Worm (Caenorhabditis elegans): ENCODE data around the gene F09A5.2.
A peak's percentile ranks its signal among the peaks of the same experiment; 100 is the strongest.

The F09A5.2 gene

DNA sequence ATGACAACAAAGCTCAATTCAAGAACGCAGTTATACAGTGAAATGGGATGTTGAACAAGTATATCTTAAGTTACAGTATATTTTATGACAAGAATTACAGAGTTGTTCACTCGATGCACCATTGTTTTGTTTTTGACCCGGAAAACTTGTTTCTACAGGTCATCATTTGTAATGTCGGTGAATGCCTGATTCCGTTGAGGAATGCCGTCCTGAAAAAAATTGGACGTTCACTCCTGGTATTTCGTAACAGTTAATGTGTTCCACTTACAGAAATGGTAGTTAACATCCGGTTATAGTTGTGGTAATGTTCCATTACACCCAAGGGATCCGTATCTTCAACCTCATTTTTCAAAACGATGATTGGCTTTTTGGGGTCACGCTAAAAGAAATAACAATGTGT, 18.5 kb upstream of the F09A5.2 start:
- TF ChIP-seq lin-32 (GFP tag; optimal IDR thresholded peaks at IDR 0.05) (no peak), mab-5 (tag; optimal IDR thresholded peaks at IDR 0.05) (no peak)

DNA sequence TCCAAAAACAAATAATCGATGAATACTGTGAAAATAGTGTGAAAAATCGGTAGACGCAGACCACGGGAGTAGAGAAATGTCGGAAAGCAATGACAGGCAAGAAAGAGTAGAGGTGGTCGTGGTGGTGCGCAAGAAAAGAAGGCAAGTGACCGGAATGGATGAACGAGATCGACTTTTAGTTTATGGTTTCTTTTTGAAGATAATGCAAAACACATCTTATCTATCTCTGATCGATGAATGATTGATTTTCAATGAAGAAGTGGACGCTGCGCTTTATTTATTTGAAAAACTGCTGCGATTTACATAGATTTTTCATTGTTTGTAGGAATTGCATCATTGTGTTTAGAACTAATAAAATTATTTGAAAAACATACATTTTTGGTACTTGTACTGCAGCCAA, 15.0 kb upstream of the F09A5.2 start:
- TF ChIP-seq nhr-2 (tag; optimal IDR thresholded peaks at IDR 0.05): no peak
- peak; percentile 78 for TF ChIP-seq elt-1 (tag; optimal IDR thresholded peaks at IDR 0.05; ENCODE audit: borderline replicate concordance, insufficient read depth)
- no peak for TF ChIP-seq nhr-76 (tag; optimal IDR thresholded peaks at IDR 0.05)
- no peak for TF ChIP-seq snpc-4 (tag; optimal IDR thresholded peaks at IDR 0.05)
- TF ChIP-seq elt-3 (tag; optimal IDR thresholded peaks at IDR 0.05): no peak
- no peak for TF ChIP-seq ham-2 (GFP tag; optimal IDR thresholded peaks at IDR 0.05)
- TF ChIP-seq ceh-39 (tag; optimal IDR thresholded peaks at IDR 0.05): no peak
- no peak for TF ChIP-seq zip-8 (tag; optimal IDR thresholded peaks at IDR 0.05)

DNA sequence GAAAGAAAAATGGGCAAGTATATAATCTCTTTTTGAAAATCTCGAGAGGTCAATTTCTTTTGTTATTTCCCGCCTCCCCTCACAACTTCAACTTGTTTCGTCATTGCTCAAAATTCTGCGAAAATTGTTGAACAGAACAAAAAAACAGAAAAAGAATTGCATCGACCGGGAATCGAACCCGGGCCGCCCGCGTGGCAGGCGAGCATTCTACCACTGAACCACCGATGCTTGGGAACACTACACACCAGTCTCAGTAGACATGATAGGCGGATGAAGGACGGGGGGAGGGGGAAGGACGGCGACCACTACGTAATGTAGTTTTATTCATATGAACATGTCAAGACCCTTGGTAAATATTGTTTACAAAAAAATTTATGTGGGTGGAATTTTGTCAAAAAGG, 13.8 kb upstream of the F09A5.2 start:
- TF ChIP-seq cnd-1 (tag; optimal IDR thresholded peaks at IDR 0.05) (peak; percentile 97), ceh-39 (tag; optimal IDR thresholded peaks at IDR 0.05) (no peak), unc-62 (GFP tag; optimal IDR thresholded peaks at IDR 0.05) (peak; percentile 45), sptf-1 (tag; optimal IDR thresholded peaks at IDR 0.05) (peak; percentile 99), hlh-1 (tag; optimal IDR thresholded peaks at IDR 0.05) (peak; percentile 49), elt-1 (tag; optimal IDR thresholded peaks at IDR 0.05; ENCODE audit: borderline replicate concordance, insufficient read depth) (no peak), flh-1 (GFP tag; optimal IDR thresholded peaks at IDR 0.05) (peak; percentile 91), mab-5 (tag; optimal IDR thresholded peaks at IDR 0.05) (no peak), lsy-2 (tag; optimal IDR thresholded peaks at IDR 0.05) (peak; percentile 5), nhr-76 (tag; optimal IDR thresholded peaks at IDR 0.05) (no peak), snpc-4 (tag; optimal IDR thresholded peaks at IDR 0.05) (no peak), unc-120 (tag; optimal IDR thresholded peaks at IDR 0.05; ENCODE audit: poor library complexity, severe bottlenecking) (peak; percentile 79), nhr-12 (tag; optimal IDR thresholded peaks at IDR 0.05) (peak; percentile 62), mls-2 (tag; optimal IDR thresholded peaks at IDR 0.05) (peak; percentile 99), lin-13 (tag; optimal IDR thresholded peaks at IDR 0.05) (peak; percentile 85), elt-3 (tag; optimal IDR thresholded peaks at IDR 0.05) (peak; percentile 9), ztf-11 (tag; optimal IDR thresholded peaks at IDR 0.05) (peak; percentile 71), ceh-43 (GFP tag; optimal IDR thresholded peaks at IDR 0.05) (peak; percentile 92), mep-1 (tag; optimal IDR thresholded peaks at IDR 0.05) (peak; percentile 47), lin-32 (GFP tag; optimal IDR thresholded peaks at IDR 0.05) (peak; percentile 93), tbx-8 (GFP tag; optimal IDR thresholded peaks at IDR 0.05) (peak; percentile 92), nhr-2 (tag; optimal IDR thresholded peaks at IDR 0.05) (no peak), unc-39 (tag; optimal IDR thresholded peaks at IDR 0.05) (peak; percentile 27), zip-8 (tag; optimal IDR thresholded peaks at IDR 0.05) (no peak), ces-1 (GFP tag; optimal IDR thresholded peaks at IDR 0.05) (peak; percentile 5), sem-2 (GFP tag; optimal IDR thresholded peaks at IDR 0.05) (peak; percentile 94), drap-1 (GFP tag; optimal IDR thresholded peaks at IDR 0.05) (peak; percentile 99), pha-4 (tag; optimal IDR thresholded peaks at IDR 0.05) (peak; percentile 37), blmp-1 (tag; optimal IDR thresholded peaks at IDR 0.05) (no peak), bed-3 (GFP tag; optimal IDR thresholded peaks at IDR 0.05) (peak; percentile 89), nhr-28 (tag; optimal IDR thresholded peaks at IDR 0.05) (no peak), ham-2 (GFP tag; optimal IDR thresholded peaks at IDR 0.05) (peak; percentile 89), ceh-83 (GFP tag; optimal IDR thresholded peaks at IDR 0.05) (peak; percentile 96), M03D4.4 (tag; optimal IDR thresholded peaks at IDR 0.05) (peak; percentile 97), nhr-237 (tag; optimal IDR thresholded peaks at IDR 0.05) (peak; percentile 3)

DNA sequence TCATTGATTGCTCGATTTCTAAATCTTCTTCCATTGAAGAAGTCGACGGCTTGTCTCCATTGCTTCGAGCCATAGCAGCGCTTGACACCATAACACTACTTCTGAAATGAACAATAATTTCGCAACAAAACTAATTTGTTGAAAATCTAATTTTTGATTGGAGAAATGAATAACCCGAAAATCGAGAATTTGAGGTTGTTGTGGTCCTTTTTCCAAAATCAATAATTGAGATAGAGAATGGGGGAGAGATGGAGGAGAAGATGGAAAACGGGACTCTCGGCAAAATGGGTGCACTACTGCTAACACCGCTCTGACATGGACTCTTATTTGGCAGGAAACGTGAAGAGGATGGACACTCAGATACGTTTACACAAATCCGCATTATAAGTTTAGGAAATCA, 12.7 kb upstream of the F09A5.2 start, which contains the start of gene snx-17:
TSS of gene snx-17 (minus strand) at position 101 of the 400 bp plus-strand sequence.
- TF ChIP-seq nhr-12 (tag; optimal IDR thresholded peaks at IDR 0.05) (no peak), mep-1 (tag; optimal IDR thresholded peaks at IDR 0.05) (no peak), ces-1 (GFP tag; optimal IDR thresholded peaks at IDR 0.05) (peak; percentile 29), mab-5 (tag; optimal IDR thresholded peaks at IDR 0.05) (no peak), drap-1 (GFP tag; optimal IDR thresholded peaks at IDR 0.05) (no peak)
